Worm (Caenorhabditis elegans) whole organism, L4 larva: ENCODE data around the gene T22B7.3.

ENCODE experiments used
- F10B5.3 ChIP-seq: sonication (generic microtip); optimal IDR thresholded peaks from 2 replicates; lab custom pipeline; 2016; ENCODE audit warnings: mild to moderate bottlenecking, missing genetic modification characterization, missing compliant biosample characterization
- F37D6.2 ChIP-seq: sonication (generic microtip); optimal IDR thresholded peaks from 2 replicates; lab custom pipeline; 2016; ENCODE audit warnings: mild to moderate bottlenecking, missing genetic modification characterization, missing compliant biosample characterization
- F49E8.2 ChIP-seq: sonication (generic microtip); optimal IDR thresholded peaks from 2 replicates; lab custom pipeline; 2016; ENCODE audit warnings: missing compliant biosample characterization, mild to moderate bottlenecking, missing genetic modification characterization, borderline replicate concordance
- aha-1 ChIP-seq: fragments of 150-350 bp; peaks from one replicate; lab custom pipeline; 2014; ENCODE audit warnings: missing biosample characterization, missing genetic modification characterization
- aly-2 ChIP-seq: sonication (generic microtip); optimal IDR thresholded peaks from 2 replicates; lab custom pipeline; 2018; ENCODE audit warnings: missing biosample characterization, missing genetic modification characterization
- ama-1 ChIP-seq: fragments of 150-350 bp; optimal IDR thresholded peaks from 2 replicates; lab custom pipeline; 2014; ENCODE audit warnings: inconsistent platforms, mixed read lengths
- arid-1 ChIP-seq: fragments of 200-800 bp; sonication (Bioruptor generic); conservative IDR thresholded peaks from 2 replicates; pipeline ENCODE4 v1.3.6; 2022; ENCODE audit warnings: missing genetic modification reagents, missing genetic modification characterization, missing compliant biosample characterization
- attf-4 ChIP-seq: sonication (generic microtip); optimal IDR thresholded peaks from 3 replicates; lab custom pipeline; 2017; ENCODE audit warnings: missing biosample characterization, missing genetic modification characterization
- ceh-28 ChIP-seq: fragments of 150-350 bp; optimal IDR thresholded peaks from 2 replicates; lab custom pipeline; 2014; ENCODE audit warnings: missing biosample characterization, missing genetic modification reagents, missing genetic modification characterization
- cey-2 ChIP-seq: sonication (generic microtip); optimal IDR thresholded peaks from 3 replicates; lab custom pipeline; 2017; ENCODE audit warnings: missing genetic modification characterization, mild to moderate bottlenecking, missing compliant biosample characterization, antibody characterized with exemption, borderline replicate concordance; ENCODE audit not compliant: insufficient read depth
- ctbp-1 ChIP-seq: fragments of 200-800 bp; sonication (Bioruptor generic); IDR thresholded peaks from 2 replicates; pipeline ENCODE4 v1.3.6; 2022; ENCODE audit warnings: missing genetic modification reagents, missing genetic modification characterization, missing compliant biosample characterization
- daf-16 ChIP-seq, 3 experiments: sonication (generic microtip); optimal IDR thresholded peaks; 2 replicates each; lab custom pipeline; 2016 to 2017; ENCODE audit warnings: missing genetic modification characterization in 3 of 3, missing genetic modification reagents in 3 of 3, mild to moderate bottlenecking in 2 of 3, missing compliant biosample characterization in 2 of 3, missing biosample characterization in 1 of 3, moderate library complexity in 1 of 3
- daf-8 ChIP-seq: fragments of 200-800 bp; sonication (Bioruptor generic); IDR thresholded peaks from 2 replicates; pipeline ENCODE4 v1.3.6; 2022; ENCODE audit warnings: missing genetic modification characterization, missing compliant biosample characterization
- dmd-8 ChIP-seq: fragments of 200-800 bp; sonication (Bioruptor generic); IDR thresholded peaks from 2 replicates; pipeline ENCODE4 v1.3.6; 2022; ENCODE audit warnings: missing genetic modification characterization, missing compliant biosample characterization
- dve-1 ChIP-seq: sonication (generic microtip); optimal IDR thresholded peaks from 2 replicates; lab custom pipeline; 2017; ENCODE audit warnings: antibody characterized with exemption, mild to moderate bottlenecking, missing genetic modification characterization, missing compliant biosample characterization; ENCODE audit not compliant: insufficient read depth
- fkh-10 ChIP-seq: fragments of 150-350 bp; optimal IDR thresholded peaks from 2 replicates; lab custom pipeline; 2014; ENCODE audit warnings: missing biosample characterization, missing genetic modification reagents, missing genetic modification characterization
- hlh-11 ChIP-seq: fragments of 200-800 bp; sonication (Bioruptor generic); optimal IDR thresholded peaks from 2 replicates; lab custom pipeline; 2018; ENCODE audit warnings: mild to moderate bottlenecking, missing genetic modification characterization, missing compliant biosample characterization
- jun-1 ChIP-seq: fragments of 150-350 bp; optimal IDR thresholded peaks from 2 replicates; lab custom pipeline; 2014; ENCODE audit warnings: missing biosample characterization, missing genetic modification reagents, missing genetic modification characterization
- lin-13 ChIP-seq: fragments of 150-350 bp; optimal IDR thresholded peaks from 2 replicates; lab custom pipeline; 2014; ENCODE audit warnings: missing biosample characterization, missing genetic modification reagents, missing genetic modification characterization
- lin-29 ChIP-seq: fragments of 200-800 bp; sonication (Bioruptor generic); IDR thresholded peaks from 2 replicates; pipeline ENCODE4 v1.3.6; 2022; ENCODE audit warnings: missing genetic modification reagents, missing genetic modification characterization, missing compliant biosample characterization
- lin-38 ChIP-seq: fragments of 200-800 bp; sonication (Bioruptor generic); IDR thresholded peaks from 2 replicates; pipeline ENCODE4 v1.3.6; 2022; ENCODE audit warnings: missing genetic modification reagents, missing genetic modification characterization, missing compliant biosample characterization
- lsy-2 ChIP-seq, 2 experiments: fragments of 150-350 bp in 1 of 2; sonication (generic microtip) in 1 of 2; optimal IDR thresholded peaks; 2 replicates each; lab custom pipeline; 2014 to 2017; ENCODE audit warnings: missing biosample characterization in 2 of 2, missing genetic modification characterization in 2 of 2
- madf-9 ChIP-seq: fragments of 200-800 bp; sonication (Bioruptor generic); conservative IDR thresholded peaks from 2 replicates; pipeline ENCODE4 v1.3.6; 2022; ENCODE audit warnings: missing genetic modification reagents, missing genetic modification characterization, missing compliant biosample characterization
- mdl-1 ChIP-seq, 2 experiments: fragments of 150-350 bp in 1 of 2; sonication (generic microtip) in 1 of 2; optimal IDR thresholded peaks; 2 replicates each; lab custom pipeline; 2014 to 2017; ENCODE audit warnings: missing biosample characterization in 2 of 2, missing genetic modification characterization in 2 of 2
- mes-2 ChIP-seq: sonication (generic microtip); optimal IDR thresholded peaks from 2 replicates; lab custom pipeline; 2016; ENCODE audit warnings: missing genotype, mild to moderate bottlenecking, missing genetic modification characterization, missing compliant biosample characterization; ENCODE audit not compliant: poor library complexity, severe bottlenecking
- mxl-3 ChIP-seq: fragments of 200-800 bp; sonication (Bioruptor generic); optimal IDR thresholded peaks from 2 replicates; lab custom pipeline; 2018; ENCODE audit warnings: mild to moderate bottlenecking, missing genetic modification characterization, missing compliant biosample characterization
- nhr-102 ChIP-seq: sonication (generic microtip); optimal IDR thresholded peaks from 2 replicates; lab custom pipeline; 2016; ENCODE audit warnings: mild to moderate bottlenecking, missing genetic modification characterization, moderate library complexity, missing compliant biosample characterization
- nhr-11 ChIP-seq: fragments of 150-350 bp; optimal IDR thresholded peaks from 2 replicates; lab custom pipeline; 2014; ENCODE audit warnings: missing biosample characterization, missing genetic modification characterization
- nhr-25 ChIP-seq: sonication (generic microtip); optimal IDR thresholded peaks from 2 replicates; lab custom pipeline; 2017; ENCODE audit warnings: missing genetic modification characterization, mild to moderate bottlenecking, missing compliant biosample characterization, antibody characterized with exemption, moderate library complexity, borderline replicate concordance; ENCODE audit not compliant: insufficient read depth
- nhr-28 ChIP-seq: fragments of 150-350 bp; optimal IDR thresholded peaks from 2 replicates; lab custom pipeline; 2014; ENCODE audit warnings: missing biosample characterization, missing genetic modification characterization
- nhr-6 ChIP-seq: fragments of 150-350 bp; optimal IDR thresholded peaks from 2 replicates; lab custom pipeline; 2014; ENCODE audit warnings: missing biosample characterization, missing genetic modification characterization
- pha-4 ChIP-seq, 2 experiments: fragments of 150-350 bp in 1 of 2; fragments of 200-800 bp in 1 of 2; sonication (Bioruptor generic) in 1 of 2; IDR thresholded peaks in 1 of 2; optimal IDR thresholded peaks in 1 of 2; 2 replicates each; pipeline versions ENCODE4 v1.3.6 to Lab custom; 2014 to 2022; ENCODE audit warnings: missing genetic modification characterization in 2 of 2, missing genetic modification reagents in 2 of 2, missing biosample characterization in 1 of 2, missing compliant biosample characterization in 1 of 2
- php-3 ChIP-seq: fragments of 200-800 bp; sonication (Bioruptor generic); IDR thresholded peaks from 2 replicates; pipeline ENCODE4 v1.3.6; 2022; ENCODE audit warnings: missing genetic modification reagents, missing genetic modification characterization, missing compliant biosample characterization
- pqm-1 ChIP-seq: sonication (generic microtip); optimal IDR thresholded peaks from 2 replicates; lab custom pipeline; 2017; ENCODE audit warnings: missing biosample characterization, missing genetic modification characterization
- rbr-2 ChIP-seq: sonication (generic microtip); optimal IDR thresholded peaks from 2 replicates; lab custom pipeline; 2016; ENCODE audit warnings: missing genotype, missing genetic modification characterization, missing compliant biosample characterization
- snpc-4 ChIP-seq: fragments of 150-350 bp; optimal IDR thresholded peaks from 2 replicates; lab custom pipeline; 2014; ENCODE audit warnings: missing biosample characterization, missing genetic modification characterization
- tra-1 ChIP-seq: fragments of 200-800 bp; sonication (Bioruptor generic); IDR thresholded peaks from 2 replicates; pipeline ENCODE4 v1.3.6; 2022; ENCODE audit warnings: missing genetic modification reagents, missing genetic modification characterization, missing compliant biosample characterization
- unc-62 ChIP-seq, 3 experiments: fragments of 150-350 bp in 1 of 3; sonication (generic microtip); optimal IDR thresholded peaks in 2 of 3; peaks in 1 of 3; 1 replicate in 1 of 3; 2 replicates in 2 of 3; lab custom pipeline; 2014 to 2017; ENCODE audit warnings: missing biosample characterization in 3 of 3, missing genetic modification characterization in 3 of 3, missing genetic modification reagents in 3 of 3, missing genotype in 1 of 3
- vab-7 ChIP-seq: fragments of 200-800 bp; sonication (Bioruptor generic); IDR thresholded peaks from 2 replicates; pipeline ENCODE4 v1.3.6; 2022; ENCODE audit warnings: missing genetic modification reagents, missing genetic modification characterization, missing compliant biosample characterization
- zip-11 ChIP-seq: fragments of 200-800 bp; sonication (Bioruptor generic); IDR thresholded peaks from 2 replicates; pipeline ENCODE4 v1.3.6; 2022; ENCODE audit warnings: missing genetic modification characterization, missing compliant biosample characterization
- zip-2 ChIP-seq: fragments of 150-350 bp; optimal IDR thresholded peaks from 2 replicates; lab custom pipeline; 2014; ENCODE audit warnings: missing biosample characterization, missing genetic modification characterization

Gene T22B7.3

DNA sequence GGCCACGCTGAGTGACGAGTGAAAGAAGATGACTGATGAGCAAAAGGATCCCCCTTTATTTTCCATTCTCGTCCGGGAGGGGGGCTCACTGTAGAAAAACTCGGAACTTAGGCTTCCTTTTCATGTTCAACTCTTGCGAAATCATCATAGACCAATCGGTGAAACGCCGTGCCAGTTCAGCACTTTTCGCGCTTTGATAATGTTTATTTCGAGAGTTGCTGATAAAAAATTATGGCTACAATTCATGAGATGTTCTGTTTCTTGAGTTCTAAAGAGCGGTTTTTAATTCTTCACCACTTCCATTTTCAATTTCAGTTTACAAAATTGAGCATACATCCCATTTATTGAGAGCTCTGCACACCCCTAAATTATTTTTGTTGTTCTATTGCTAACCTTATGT is 23.7 kb downstream of the T22B7.3 start:
- TF ChIP-seq zip-11 (no peak), nhr-28 (tag; lab: Kevin White, UChicago) (peak; percentile 18), daf-8 (GFP tag; lab: Robert Waterston, UW) (no peak), daf-16 (GFP tag; optimal IDR thresholded peaks at IDR 0.05; lab: Kevin White, UChicago) (no peak), daf-16 (tag; optimal IDR thresholded peaks at IDR 0.05; lab: Kevin White, UChicago) (peak; percentile 53), pqm-1 (tag; lab: Kevin White, UChicago) (peak; percentile 61), snpc-4 (tag; lab: Kevin White, UChicago) (no peak), arid-1 (no peak), php-3 (0 out of 2 replicates have a peak, but pooled peaks have one; percentile 40), F10B5.3 (no peak)
- TF ChIP-seq, all 104 proteins: peak for 4

DNA sequence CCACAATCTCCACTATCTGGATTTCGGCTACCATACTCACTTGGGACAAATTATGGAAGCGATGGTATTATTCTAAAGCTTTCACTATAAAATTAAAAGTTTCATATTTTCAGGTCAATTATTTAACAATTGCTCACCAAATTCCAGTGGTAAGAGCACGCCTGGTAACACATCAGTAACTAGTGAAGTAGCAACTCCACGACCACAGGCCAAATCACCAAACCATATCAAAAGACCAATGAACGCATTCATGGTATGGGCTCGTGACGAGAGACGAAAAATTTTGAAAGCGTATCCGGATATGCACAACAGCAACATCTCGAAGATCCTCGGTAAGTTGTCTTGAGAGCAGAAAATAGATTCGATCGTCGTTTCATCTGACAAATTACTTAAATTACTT is 25.4 kb downstream of the T22B7.3 start:
- TF ChIP-seq ctbp-1 (GFP tag; lab: Robert Waterston, UW) (no peak), aha-1 (tag; lab: Kevin White, UChicago) (peak; percentile 91), unc-62 (GFP tag; optimal IDR thresholded peaks at IDR 0.05 in 1 of 2; lab: Kevin White, UChicago) (peak in 1 of 2 experiments; percentile 12), unc-62 (tag; optimal IDR thresholded peaks at IDR 0.05; lab: Kevin White, UChicago) (no peak)

DNA sequence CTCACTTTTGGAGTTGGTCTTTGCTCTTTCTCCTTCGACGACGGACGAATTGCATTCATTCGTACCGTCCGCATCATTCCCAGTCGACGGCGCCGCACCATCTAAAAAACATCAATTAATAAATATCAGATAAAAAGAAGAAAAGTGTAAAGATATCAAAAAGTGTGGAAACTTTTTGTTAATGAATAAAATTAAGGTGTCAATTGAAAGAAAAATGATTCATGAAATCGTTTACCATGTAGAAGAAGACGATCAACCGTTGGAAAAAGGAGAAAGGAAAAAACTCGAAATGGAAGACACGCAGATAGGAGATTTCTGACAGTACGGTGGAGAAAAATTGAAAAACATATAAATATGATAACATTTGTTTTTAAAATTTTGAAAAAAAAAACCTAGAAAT is 33.0 kb downstream of the T22B7.3 start, which contains the start of gene set-19:
set-19 (minus strand) TSS at position 101 of the 400 bp plus-strand sequence.
- TF ChIP-seq mes-2 (tag; lab: Kevin White, UChicago), result no peak
- TF ChIP-seq lin-29, result no peak
- no peak for TF ChIP-seq lin-13 (GFP tag; lab: Kevin White, UChicago)
- TF ChIP-seq ceh-28 (tag; lab: Kevin White, UChicago), result no peak
- no peak for TF ChIP-seq dmd-8 (GFP tag; lab: Robert Waterston, UW)
- TF ChIP-seq madf-9 (GFP tag; lab: Robert Waterston, UW), result no peak
- no peak for TF ChIP-seq daf-8 (GFP tag; lab: Robert Waterston, UW)
- TF ChIP-seq nhr-102 (tag; lab: Kevin White, UChicago), result no peak
- TF ChIP-seq tra-1 (GFP tag; lab: Robert Waterston, UW), result no peak
- TF ChIP-seq unc-62 (GFP tag; optimal IDR thresholded peaks at IDR 0.05 in 1 of 2; lab: Kevin White, UChicago), result no peak
- TF ChIP-seq unc-62 (tag; optimal IDR thresholded peaks at IDR 0.05; lab: Kevin White, UChicago), result no peak
- no peak for TF ChIP-seq aly-2
- no peak for TF ChIP-seq snpc-4 (tag; lab: Kevin White, UChicago)
- TF ChIP-seq jun-1, result no peak
- TF ChIP-seq lin-38, result no peak
- TF ChIP-seq ama-1 (lab: Kevin White, UChicago), result no peak
- TF ChIP-seq, all 104 proteins: peak for 0

DNA sequence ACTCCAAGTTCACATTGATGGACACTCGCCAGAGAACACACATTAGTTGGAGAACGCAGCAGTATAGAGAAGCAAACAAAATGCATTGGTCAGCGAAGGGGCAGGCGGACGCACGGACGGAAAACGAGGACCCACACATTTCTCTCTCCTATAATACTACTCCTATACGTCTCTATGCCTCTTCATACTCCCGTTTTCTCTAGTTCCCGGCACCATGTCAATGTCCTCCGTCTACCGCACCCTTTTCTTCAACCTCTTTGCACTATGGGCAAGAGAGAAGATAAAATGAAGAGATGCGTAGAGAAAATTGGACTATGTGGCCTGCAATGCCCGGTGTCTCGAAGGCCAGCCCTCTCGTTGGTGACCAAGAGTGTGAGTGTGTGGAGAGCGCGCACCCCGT is 38.9 kb downstream of the T22B7.3 start, which contains the start of gene set-20:
set-20 (minus strand) TSS at position 94 of the 400 bp plus-strand sequence.
- no peak for TF ChIP-seq cey-2 (tag; lab: Kevin White, UChicago)
- TF ChIP-seq fkh-10, result peak; percentile 19
- TF ChIP-seq F49E8.2 (tag; lab: Kevin White, UChicago), result no peak
- no peak for TF ChIP-seq pha-4 (GFP tag; IDR thresholded peaks at IDR 0.05; lab: Robert Waterston, UW)
- TF ChIP-seq pha-4 (tag; optimal IDR thresholded peaks at IDR 0.05; lab: Kevin White, UChicago), result peak; percentile 52
- peak; percentile 41 for TF ChIP-seq nhr-6 (tag; lab: Kevin White, UChicago)
- peak; percentile 67 for TF ChIP-seq mes-2 (tag; lab: Kevin White, UChicago)
- peak; percentile 27 for TF ChIP-seq attf-4 (tag; lab: Kevin White, UChicago)
- 0 out of 2 replicates have a peak, but pooled peaks have one; percentile 60 for TF ChIP-seq vab-7 (GFP tag; lab: Robert Waterston, UW)
- peak; percentile 64 for TF ChIP-seq F10B5.3
- TF ChIP-seq hlh-11, result peak; percentile 76
- peak in 1 of 2 experiments; percentile 52 for TF ChIP-seq lsy-2 (tag; optimal IDR thresholded peaks at IDR 0.05; lab: Kevin White, UChicago)
- TF ChIP-seq ctbp-1 (GFP tag; lab: Robert Waterston, UW), result 0 out of 2 replicates have a peak, but pooled peaks have one; percentile 12
- peak; percentile 67 for TF ChIP-seq mxl-3 (GFP tag; lab: Kevin White, UChicago)
- TF ChIP-seq aha-1 (tag; lab: Kevin White, UChicago), result peak; percentile 67
- peak in 1 of 2 experiments; percentile 99 for TF ChIP-seq unc-62 (GFP tag; optimal IDR thresholded peaks at IDR 0.05 in 1 of 2; lab: Kevin White, UChicago)
- TF ChIP-seq unc-62 (tag; optimal IDR thresholded peaks at IDR 0.05; lab: Kevin White, UChicago), result no peak
- no peak for TF ChIP-seq nhr-25 (tag; lab: Kevin White, UChicago)
- no peak for TF ChIP-seq ceh-28 (tag; lab: Kevin White, UChicago)
- peak; percentile 80 for TF ChIP-seq rbr-2 (tag; lab: Kevin White, UChicago)
- TF ChIP-seq dmd-8 (GFP tag; lab: Robert Waterston, UW), result 0 out of 2 replicates have a peak, but pooled peaks have one; percentile 7
- TF ChIP-seq nhr-28 (tag; lab: Kevin White, UChicago), result peak; percentile 65
- no peak for TF ChIP-seq nhr-11 (tag; lab: Kevin White, UChicago)
- TF ChIP-seq zip-2 (tag; lab: Kevin White, UChicago), result peak; percentile 0
- peak; percentile 33 for TF ChIP-seq F37D6.2 (tag; lab: Kevin White, UChicago)
- peak; percentile 50 to 73 for TF ChIP-seq mdl-1 (tag; optimal IDR thresholded peaks at IDR 0.05; lab: Kevin White, UChicago)
- TF ChIP-seq zip-11, result no peak
- peak; percentile 45 for TF ChIP-seq dve-1 (tag; lab: Kevin White, UChicago)
